Worm (Caenorhabditis elegans) whole organism, early embryonic: ENCODE results near the gene F11G11.4.

Experiments
- B0310.2 ChIP-seq: sonication (generic microtip); optimal IDR thresholded peaks from 2 replicates; lab custom pipeline; 2016; ENCODE audit warnings: mild to moderate bottlenecking, missing genetic modification characterization, missing compliant biosample characterization
- F13C5.2 ChIP-seq: sonication (generic microtip); optimal IDR thresholded peaks from 2 replicates; lab custom pipeline; 2017; ENCODE audit warnings: mild to moderate bottlenecking, missing genetic modification characterization, inconsistent platforms, missing compliant biosample characterization
- aly-1 ChIP-seq: sonication (generic microtip); optimal IDR thresholded peaks from 2 replicates; lab custom pipeline; 2016; ENCODE audit warnings: missing genetic modification characterization, missing compliant biosample characterization
- ama-1 ChIP-seq: fragments of 150-350 bp; optimal IDR thresholded peaks from 2 replicates; lab custom pipeline; 2014
- ceh-13 ChIP-seq: fragments of 200-800 bp; sonication (Bioruptor generic); optimal IDR thresholded peaks from 2 replicates; lab custom pipeline; 2018; ENCODE audit warnings: mild to moderate bottlenecking, missing genetic modification characterization, missing compliant biosample characterization
- ceh-36 ChIP-seq: sonication (generic microtip); optimal IDR thresholded peaks from 2 replicates; lab custom pipeline; 2016; ENCODE audit warnings: missing genetic modification characterization, inconsistent platforms, missing compliant biosample characterization
- ets-7 ChIP-seq: sonication (generic microtip); optimal IDR thresholded peaks from 2 replicates; lab custom pipeline; 2016; ENCODE audit warnings: missing genotype, missing genetic modification characterization, missing compliant biosample characterization
- flt-1 ChIP-seq: fragments of 200-800 bp; sonication (Bioruptor generic); IDR thresholded peaks from 2 replicates; pipeline ENCODE4 v1.3.6; 2022; ENCODE audit warnings: missing genetic modification characterization, missing compliant biosample characterization
- hmbx-1 ChIP-seq: sonication (generic microtip); optimal IDR thresholded peaks from 2 replicates; lab custom pipeline; 2016; ENCODE audit warnings: mild to moderate bottlenecking, missing genetic modification characterization, missing compliant biosample characterization
- hmg-4 ChIP-seq: fragments of 200-800 bp; sonication (Bioruptor generic); optimal IDR thresholded peaks from 2 replicates; lab custom pipeline; 2018; ENCODE audit warnings: mild to moderate bottlenecking, missing genetic modification characterization, missing compliant biosample characterization
- hnd-1 ChIP-seq: sonication (generic microtip); optimal IDR thresholded peaks from 2 replicates; lab custom pipeline; 2016; ENCODE audit warnings: missing genetic modification characterization, missing compliant biosample characterization
- pes-1 ChIP-seq: fragments of 200-800 bp; sonication (Bioruptor generic); IDR thresholded peaks from 2 replicates; pipeline ENCODE4 v1.3.6; 2022; ENCODE audit warnings: missing genetic modification reagents, missing genetic modification characterization, missing compliant biosample characterization
- scrt-1 ChIP-seq: fragments of 200-800 bp; sonication (Bioruptor generic); IDR thresholded peaks from 2 replicates; pipeline ENCODE4 v1.3.6; 2022; ENCODE audit warnings: missing genetic modification characterization, missing compliant biosample characterization
- sea-1 ChIP-seq: fragments of 200-800 bp; sonication (Bioruptor generic); conservative IDR thresholded peaks from 2 replicates; pipeline ENCODE4 v1.3.6; 2022; ENCODE audit warnings: missing genetic modification characterization, missing compliant biosample characterization
- tbx-11 ChIP-seq: fragments of 200-800 bp; sonication (Bioruptor generic); IDR thresholded peaks from 2 replicates; pipeline ENCODE4 v1.3.6; 2022; ENCODE audit warnings: missing genetic modification characterization, missing compliant biosample characterization
- tbx-37 ChIP-seq: fragments of 200-800 bp; sonication (Bioruptor generic); conservative IDR thresholded peaks from 2 replicates; pipeline ENCODE4 v1.3.6; 2022; ENCODE audit warnings: missing genetic modification reagents, missing genetic modification characterization, missing compliant biosample characterization
- tra-4 ChIP-seq: sonication (generic microtip); optimal IDR thresholded peaks from 2 replicates; lab custom pipeline; 2017; ENCODE audit warnings: missing genetic modification characterization, missing compliant biosample characterization

The F11G11.4 gene

ce11 chrII:4857086-4857485 is 3.3 kb upstream of the F11G11.4 start:
- TF ChIP-seq ceh-13 (GFP tag; lab: Kevin White, UChicago), result no peak
- no peak for TF ChIP-seq sea-1
- no peak for TF ChIP-seq hnd-1 (tag; lab: Kevin White, UChicago)
- no peak for TF ChIP-seq flt-1 (GFP tag; lab: Robert Waterston, UW)

ce11 chrII:4857873-4858364 is 2.5 kb upstream of the F11G11.4 start, which contains the start of gene F11G11.5:
F11G11.5 (plus strand) TSS chrII:4857923.
- no peak for TF ChIP-seq ama-1
- TF ChIP-seq hmg-4 (GFP tag; lab: Kevin White, UChicago), result no peak
- no peak for TF ChIP-seq flt-1 (GFP tag; lab: Robert Waterston, UW)
- no peak for TF ChIP-seq ets-7 (tag; lab: Kevin White, UChicago)
- no peak for TF ChIP-seq ceh-36 (tag; lab: Kevin White, UChicago)
- no peak for TF ChIP-seq pes-1 (GFP tag; lab: Robert Waterston, UW)
- no peak for TF ChIP-seq hnd-1 (tag; lab: Kevin White, UChicago)
- no peak for TF ChIP-seq scrt-1 (GFP tag; lab: Robert Waterston, UW)
- TF ChIP-seq ceh-13 (GFP tag; lab: Kevin White, UChicago), result no peak
- TF ChIP-seq tbx-37 (GFP tag; lab: Robert Waterston, UW), result no peak
- TF ChIP-seq sea-1, result no peak
- TF ChIP-seq aly-1 (tag; lab: Kevin White, UChicago), result no peak
- no peak for TF ChIP-seq B0310.2 (tag; lab: Kevin White, UChicago)
- no peak for TF ChIP-seq tbx-11
- no peak for TF ChIP-seq hmbx-1
- TF ChIP-seq F13C5.2 (tag; lab: Kevin White, UChicago), result no peak
- no peak for TF ChIP-seq tra-4 (tag; lab: Kevin White, UChicago)

- no peak for TF ChIP-seq ama-1
- TF ChIP-seq scrt-1 (GFP tag; lab: Robert Waterston, UW), result no peak
- TF ChIP-seq hnd-1 (tag; lab: Kevin White, UChicago), result no peak
- TF ChIP-seq F13C5.2 (tag; lab: Kevin White, UChicago), result no peak
- no peak for TF ChIP-seq hmbx-1
- no peak for TF ChIP-seq ceh-36 (tag; lab: Kevin White, UChicago)
- TF ChIP-seq hmg-4 (GFP tag; lab: Kevin White, UChicago), result no peak
- no peak for TF ChIP-seq sea-1
- TF ChIP-seq B0310.2 (tag; lab: Kevin White, UChicago), result no peak
These were observed 1.4 kb upstream of the F11G11.4 start for ce11 chrII:4858906-4859411.

DNA sequence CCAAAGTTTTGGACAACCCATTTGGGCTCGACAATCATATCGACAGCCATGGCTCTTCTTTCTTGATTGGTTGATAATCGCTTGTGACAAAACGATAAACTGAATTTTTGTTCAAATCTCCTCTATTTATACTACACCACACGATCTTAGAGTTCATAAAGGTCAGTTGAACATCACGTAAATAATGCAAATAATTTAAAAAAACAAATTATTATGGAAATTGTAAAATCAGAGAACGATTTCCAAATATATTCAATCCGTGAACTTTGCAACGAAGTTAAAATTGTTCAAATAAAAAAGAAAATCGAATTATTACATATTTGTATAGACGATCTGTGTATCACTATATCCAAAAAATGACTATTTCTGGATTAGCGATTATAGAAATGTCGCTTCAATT is 3.0 kb downstream of the F11G11.4 start, which contains the start of the genes mpst-4 and F11G11.14:
TSS of gene mpst-4 (minus strand) at position 101 of the 400 bp plus-strand sequence.
TSS of gene F11G11.14 (plus strand) at position 325 of the 400 bp plus-strand sequence.
- no peak for TF ChIP-seq flt-1 (GFP tag; lab: Robert Waterston, UW)
- no peak for TF ChIP-seq hnd-1 (tag; lab: Kevin White, UChicago)
- TF ChIP-seq F13C5.2 (tag; lab: Kevin White, UChicago), result no peak
- TF ChIP-seq hmbx-1, result no peak

DNA sequence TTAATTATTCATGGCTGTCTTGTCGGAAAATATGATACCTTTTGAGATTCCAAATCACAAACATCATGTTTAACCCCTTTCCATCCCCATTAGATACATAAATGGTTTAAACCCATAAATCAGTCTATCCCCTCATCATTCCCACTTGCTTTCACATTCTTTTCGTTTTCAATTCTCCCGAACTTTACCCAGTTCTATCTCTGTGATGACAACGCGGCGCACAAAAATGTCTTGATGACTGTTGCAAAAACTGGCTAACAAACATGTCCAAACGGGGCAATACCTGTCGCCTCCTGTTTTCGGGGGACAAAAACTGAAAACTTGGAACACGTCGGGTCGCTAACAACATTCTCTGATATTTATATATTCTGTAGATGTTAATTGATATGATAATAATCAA is 5.7 kb downstream of the F11G11.4 start:
- no peak for TF ChIP-seq ceh-13 (GFP tag; lab: Kevin White, UChicago)
- TF ChIP-seq scrt-1 (GFP tag; lab: Robert Waterston, UW), result no peak

DNA sequence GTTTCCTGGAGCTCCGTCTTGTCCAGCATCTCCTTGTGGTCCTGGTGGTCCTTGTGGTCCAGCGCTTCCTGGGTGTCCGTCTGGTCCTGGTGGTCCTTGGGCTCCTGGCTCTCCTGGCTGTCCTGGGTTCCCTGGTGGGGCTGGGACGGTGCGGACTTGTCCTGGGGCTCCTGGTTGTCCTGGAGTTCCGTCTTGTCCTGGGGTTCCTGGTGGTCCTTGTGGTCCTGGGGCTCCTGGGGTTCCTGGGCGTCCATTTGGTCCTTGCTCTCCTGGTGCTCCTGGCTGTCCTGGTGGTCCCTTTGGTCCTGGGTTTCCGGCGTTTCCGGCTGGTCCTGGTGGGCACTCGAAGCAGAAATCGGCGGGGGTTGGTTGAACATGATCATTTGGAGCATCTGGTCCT is 6.4 kb downstream of the F11G11.4 start:
- TF ChIP-seq scrt-1 (GFP tag; lab: Robert Waterston, UW) (0 out of 2 replicates have a peak, but pooled peaks have one; percentile 58), pes-1 (GFP tag; lab: Robert Waterston, UW) (0 out of 2 replicates have a peak, but pooled peaks have one; percentile 15)

ce11 chrII:4867476-4867875 is 7.1 kb downstream of the F11G11.4 start, which contains the start of gene col-17:
col-17 (minus strand) TSS chrII:4867576.
- TF ChIP-seq hnd-1 (tag; lab: Kevin White, UChicago), result no peak
- no peak for TF ChIP-seq sea-1
- TF ChIP-seq scrt-1 (GFP tag; lab: Robert Waterston, UW), result no peak
- no peak for TF ChIP-seq B0310.2 (tag; lab: Kevin White, UChicago)
- TF ChIP-seq ets-7 (tag; lab: Kevin White, UChicago), result no peak
- no peak for TF ChIP-seq tbx-37 (GFP tag; lab: Robert Waterston, UW)
- no peak for TF ChIP-seq F13C5.2 (tag; lab: Kevin White, UChicago)
- no peak for TF ChIP-seq ceh-36 (tag; lab: Kevin White, UChicago)
- no peak for TF ChIP-seq ama-1
- TF ChIP-seq tra-4 (tag; lab: Kevin White, UChicago), result no peak
- TF ChIP-seq flt-1 (GFP tag; lab: Robert Waterston, UW), result no peak
- no peak for TF ChIP-seq ceh-13 (GFP tag; lab: Kevin White, UChicago)
- no peak for TF ChIP-seq hmbx-1
- TF ChIP-seq pes-1 (GFP tag; lab: Robert Waterston, UW), result no peak
- no peak for TF ChIP-seq aly-1 (tag; lab: Kevin White, UChicago)
- no peak for TF ChIP-seq tbx-11
- TF ChIP-seq hmg-4 (GFP tag; lab: Kevin White, UChicago), result no peak

DNA sequence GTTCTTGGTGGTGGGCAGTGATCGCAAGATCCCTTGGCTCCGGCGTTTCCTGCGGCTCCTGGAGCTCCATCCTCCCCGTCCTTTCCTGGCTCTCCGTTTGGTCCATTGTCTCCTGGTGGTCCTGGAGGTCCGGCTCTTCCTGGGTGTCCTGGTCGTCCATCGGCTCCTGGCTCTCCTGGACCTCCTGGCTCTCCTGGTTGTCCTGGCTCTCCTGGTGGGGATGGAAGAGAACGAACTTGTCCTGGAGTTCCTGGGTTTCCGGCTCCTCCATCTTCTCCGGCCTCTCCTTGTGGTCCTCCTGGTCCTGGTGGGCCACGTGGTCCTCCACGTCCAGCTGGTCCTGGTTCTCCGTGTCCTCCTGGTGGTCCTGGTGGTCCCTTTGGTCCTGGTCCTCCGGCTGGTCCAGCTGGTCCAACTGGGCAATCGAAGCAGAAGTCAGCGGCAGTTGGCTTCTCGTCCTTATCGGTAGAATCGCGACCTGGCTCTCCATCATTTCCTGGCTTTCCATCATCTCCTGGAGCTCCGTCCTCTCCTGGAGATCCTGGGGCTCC is 9.5 kb downstream of the F11G11.4 start:
- TF ChIP-seq tbx-11 (0 out of 2 replicates have a peak, but pooled peaks have one; percentile 39), aly-1 (tag; lab: Kevin White, UChicago) (no peak)
